Fruit fly (Drosophila melanogaster) whole organism, embryonic: ENCODE data around the gene CG34301.

Source experiments
- CG10267 ChIP-seq: fragments of 200-800 bp; sonication (Bioruptor generic); optimal IDR thresholded peaks from 2 replicates; lab custom pipeline; 2018; ENCODE audit warnings: missing biosample characterization, mild to moderate bottlenecking, missing genetic modification characterization, moderate library complexity
- CG10979 ChIP-seq: fragments of 200-800 bp; sonication (Bioruptor generic); optimal IDR thresholded peaks from 2 replicates; lab custom pipeline; 2018; ENCODE audit warnings: missing biosample characterization, mild to moderate bottlenecking, missing genetic modification characterization, moderate library complexity
- CG11398 ChIP-seq: fragments of 200-800 bp; sonication (Bioruptor generic); optimal IDR thresholded peaks from 2 replicates; lab custom pipeline; 2016; ENCODE audit warnings: missing biosample characterization, missing genetic modification characterization
- CG15011 ChIP-seq: fragments of 200-800 bp; sonication (Bioruptor generic); optimal IDR thresholded peaks from 3 replicates; lab custom pipeline; 2018; ENCODE audit warnings: missing biosample characterization, mild to moderate bottlenecking, missing genetic modification characterization
- CG1529 ChIP-seq: fragments of 200-800 bp; sonication (Bioruptor generic); optimal IDR thresholded peaks from 3 replicates; lab custom pipeline; 2018; ENCODE audit warnings: missing biosample characterization, missing genetic modification characterization
- CG16779 ChIP-seq: fragments of 200-800 bp; sonication (Bioruptor generic); IDR thresholded peaks from 2 replicates; pipeline ENCODE4 v1.3.6; 2022; ENCODE audit warnings: missing biosample characterization, missing genetic modification characterization
- CG17186 ChIP-seq: fragments of 200-800 bp; sonication (Bioruptor generic); optimal IDR thresholded peaks from 3 replicates; lab custom pipeline; 2017; ENCODE audit warnings: missing biosample characterization, missing genetic modification reagents, missing genetic modification characterization
- CG17361 ChIP-seq: fragments of 200-800 bp; sonication (Bioruptor generic); IDR thresholded peaks from 3 replicates; pipeline ENCODE4 v1.3.6; 2022; ENCODE audit warnings: missing biosample characterization, missing genetic modification characterization
- CG17612 ChIP-seq: fragments of 200-800 bp; sonication (Bioruptor generic); IDR thresholded peaks from 2 replicates; pipeline ENCODE4 v1.3.6; 2022; ENCODE audit warnings: missing biosample characterization, missing genetic modification characterization
- CG18599 ChIP-seq: fragments of 200-800 bp; sonication (Bioruptor generic); optimal IDR thresholded peaks from 3 replicates; lab custom pipeline; 2017; ENCODE audit warnings: missing biosample characterization, missing genetic modification characterization, mild to moderate bottlenecking, moderate library complexity, missing genetic modification reagents
- CG34376 ChIP-seq: fragments of 200-800 bp; sonication (Bioruptor generic); optimal IDR thresholded peaks from 2 replicates; lab custom pipeline; 2018; ENCODE audit warnings: missing biosample characterization, mild to moderate bottlenecking, missing genetic modification characterization
- CG3726 ChIP-seq: fragments of 200-800 bp; sonication (Bioruptor generic); IDR thresholded peaks from 3 replicates; pipeline ENCODE4, ENCODE4 v1.3.6; 2022; ENCODE audit warnings: missing biosample characterization, missing genetic modification characterization
- CG3838 ChIP-seq: fragments of 200-800 bp; sonication (Bioruptor generic); optimal IDR thresholded peaks from 3 replicates; lab custom pipeline; 2016; ENCODE audit warnings: missing biosample characterization, missing genetic modification characterization
- CG42726 ChIP-seq: fragments of 200-800 bp; sonication (Bioruptor generic); IDR thresholded peaks from 2 replicates; pipeline ENCODE4 v1.3.6; 2022; ENCODE audit warnings: missing biosample characterization, missing genetic modification characterization; ENCODE audit not compliant: partially characterized antibody
- CG4424 ChIP-seq: fragments of 200-800 bp; sonication (Bioruptor generic); optimal IDR thresholded peaks from 3 replicates; lab custom pipeline; 2016; ENCODE audit warnings: missing biosample characterization, missing genetic modification characterization
- CG6254 ChIP-seq: fragments of 200-800 bp; sonication (Bioruptor generic); optimal IDR thresholded peaks from 3 replicates; lab custom pipeline; 2017; ENCODE audit warnings: mild to moderate bottlenecking, missing biosample characterization, missing genetic modification reagents, missing genetic modification characterization
- CG6683 ChIP-seq: fragments of 200-800 bp; sonication (Bioruptor generic); optimal IDR thresholded peaks from 2 replicates; lab custom pipeline; 2017; ENCODE audit warnings: missing biosample characterization, mild to moderate bottlenecking, missing genetic modification characterization, missing genetic modification reagents
- CG6765 ChIP-seq: fragments of 200-800 bp; sonication (Bioruptor generic); optimal IDR thresholded peaks from 3 replicates; lab custom pipeline; 2017; ENCODE audit warnings: missing biosample characterization, mild to moderate bottlenecking, missing genetic modification characterization
- CG7839 ChIP-seq: fragments of 200-800 bp; sonication (Bioruptor generic); optimal IDR thresholded peaks from 3 replicates; lab custom pipeline; 2018; ENCODE audit warnings: missing biosample characterization, mild to moderate bottlenecking, missing genetic modification characterization, moderate library complexity
- CG7987 ChIP-seq: fragments of 200-800 bp; sonication (Bioruptor generic); optimal IDR thresholded peaks from 2 replicates; lab custom pipeline; 2018; ENCODE audit warnings: missing biosample characterization, mild to moderate bottlenecking, missing genetic modification characterization, moderate library complexity
- CG9876 ChIP-seq: fragments of 200-800 bp; sonication (Bioruptor generic); optimal IDR thresholded peaks from 2 replicates; lab custom pipeline; 2016; ENCODE audit warnings: missing biosample characterization, missing genetic modification characterization
- Dek ChIP-seq: fragments of 200-800 bp; sonication (Bioruptor generic); optimal IDR thresholded peaks from 3 replicates; lab custom pipeline; 2019; ENCODE audit warnings: missing biosample characterization, mild to moderate bottlenecking, missing genetic modification characterization, moderate library complexity
- Dp ChIP-seq: fragments of 200-800 bp; sonication (Bioruptor generic); optimal IDR thresholded peaks from 2 replicates; lab custom pipeline; 2018; ENCODE audit warnings: missing biosample characterization, mild to moderate bottlenecking, missing genetic modification characterization, moderate library complexity
- GATAe ChIP-seq: fragments of 200-800 bp; sonication (Bioruptor generic); conservative IDR thresholded peaks from 2 replicates; pipeline ENCODE4 v1.3.6; 2022; ENCODE audit warnings: missing biosample characterization, missing genetic modification characterization
- Kr ChIP-seq: fragments of 200-800 bp; sonication (Bioruptor generic); optimal IDR thresholded peaks from 2 replicates; lab custom pipeline; 2017; ENCODE audit warnings: missing biosample characterization, mild to moderate bottlenecking, missing genetic modification characterization
- Mad ChIP-seq: fragments of 200-800 bp; sonication (Bioruptor generic); optimal IDR thresholded peaks from 2 replicates; lab custom pipeline; 2016; ENCODE audit warnings: missing biosample characterization, missing genetic modification characterization
- Pdp1 ChIP-seq, 2 experiments: fragments of 200-800 bp; sonication (Bioruptor generic); optimal IDR thresholded peaks; 3 replicates each; lab custom pipeline; 2016; ENCODE audit warnings: missing biosample characterization in 2 of 2, missing genetic modification characterization in 2 of 2, mild to moderate bottlenecking in 1 of 2, moderate library complexity in 1 of 2
- Ravus ChIP-seq: fragments of 200-800 bp; sonication (Bioruptor generic); IDR thresholded peaks from 2 replicates; pipeline ENCODE4 v1.3.6; 2022; ENCODE audit warnings: missing biosample characterization, missing genetic modification characterization
- Rfx ChIP-seq: fragments of 200-800 bp; sonication (Bioruptor generic); IDR thresholded peaks from 2 replicates; pipeline ENCODE4 v1.3.6; 2022; ENCODE audit warnings: missing biosample characterization, missing genetic modification characterization
- Sry-β ChIP-seq: fragments of 200-800 bp; sonication (Bioruptor generic); optimal IDR thresholded peaks from 2 replicates; lab custom pipeline; 2018; ENCODE audit warnings: missing biosample characterization, mild to moderate bottlenecking, missing genetic modification characterization, moderate library complexity
- Tbp ChIP-seq: fragments of >200 bp; optimal IDR thresholded peaks from 2 replicates; lab custom pipeline; 2018; ENCODE audit warnings: missing biosample characterization, missing genetic modification characterization
- bab2 ChIP-seq: fragments of 200-800 bp; sonication (Bioruptor generic); optimal IDR thresholded peaks from 2 replicates; lab custom pipeline; 2016; ENCODE audit warnings: missing biosample characterization, missing genetic modification characterization
- danr ChIP-seq: fragments of 200-800 bp; sonication (Bioruptor generic); IDR thresholded peaks from 2 replicates; pipeline ENCODE4 v1.3.6; 2022; ENCODE audit warnings: missing biosample characterization, missing genetic modification characterization
- esg ChIP-seq: fragments of 200-800 bp; sonication (Bioruptor generic); conservative IDR thresholded peaks from 2 replicates; pipeline ENCODE4 v1.3.6; 2022; ENCODE audit warnings: missing biosample characterization, missing genetic modification characterization
- exex ChIP-seq: fragments of 200-800 bp; sonication (Bioruptor generic); optimal IDR thresholded peaks from 4 replicates; lab custom pipeline; 2018; ENCODE audit warnings: missing biosample characterization, mild to moderate bottlenecking, missing genetic modification characterization, moderate library complexity
- gfzf ChIP-seq: fragments of 200-800 bp; sonication (Bioruptor generic); optimal IDR thresholded peaks from 2 replicates; lab custom pipeline; 2016; ENCODE audit warnings: missing biosample characterization, mild to moderate bottlenecking, missing genetic modification characterization, moderate library complexity
- hbn ChIP-seq: fragments of 200-800 bp; sonication (Bioruptor generic); IDR thresholded peaks from 2 replicates; pipeline ENCODE4 v1.3.6; 2022; ENCODE audit warnings: missing biosample characterization, missing genetic modification characterization; ENCODE audit not compliant: partially characterized antibody
- nmo ChIP-seq: fragments of 200-800 bp; sonication (Bioruptor generic); optimal IDR thresholded peaks from 2 replicates; lab custom pipeline; 2018; ENCODE audit warnings: missing biosample characterization, mild to moderate bottlenecking, missing genetic modification characterization, moderate library complexity
- onecut ChIP-seq: fragments of 200-800 bp; sonication (Bioruptor generic); IDR thresholded peaks from 2 replicates; pipeline ENCODE4 v1.3.6; 2022; ENCODE audit warnings: missing biosample characterization, missing genetic modification characterization
- phol ChIP-seq: fragments of 200-800 bp; sonication (Bioruptor generic); optimal IDR thresholded peaks from 3 replicates; lab custom pipeline; 2018; ENCODE audit warnings: missing biosample characterization, mild to moderate bottlenecking, missing genetic modification characterization, moderate library complexity
- repo ChIP-seq: fragments of 200-800 bp; sonication (Bioruptor generic); optimal IDR thresholded peaks from 2 replicates; lab custom pipeline; 2016; ENCODE audit warnings: missing biosample characterization, missing genetic modification characterization
- salm ChIP-seq: fragments of 200-800 bp; sonication (Bioruptor generic); optimal IDR thresholded peaks from 2 replicates; lab custom pipeline; 2018; ENCODE audit warnings: missing biosample characterization, mild to moderate bottlenecking, missing genetic modification characterization
- sd ChIP-seq: fragments of 200-800 bp; sonication (Bioruptor generic); optimal IDR thresholded peaks from 3 replicates; lab custom pipeline; 2018; ENCODE audit warnings: missing biosample characterization, mild to moderate bottlenecking, missing genetic modification characterization, moderate library complexity
- seq ChIP-seq: fragments of 200-800 bp; sonication (Bioruptor generic); IDR thresholded peaks from 2 replicates; pipeline ENCODE4 v1.3.6; 2022; ENCODE audit warnings: missing biosample characterization, missing genetic modification characterization
- sima ChIP-seq: fragments of 200-800 bp; sonication (Bioruptor generic); optimal IDR thresholded peaks from 2 replicates; lab custom pipeline; 2016; ENCODE audit warnings: missing biosample characterization, missing genetic modification characterization
- slou ChIP-seq: fragments of 200-800 bp; sonication (Bioruptor generic); optimal IDR thresholded peaks from 3 replicates; lab custom pipeline; 2016; ENCODE audit warnings: missing biosample characterization, missing genetic modification characterization
- slp2 ChIP-seq: fragments of 200-800 bp; sonication (Bioruptor generic); optimal IDR thresholded peaks from 2 replicates; lab custom pipeline; 2016; ENCODE audit warnings: missing biosample characterization, missing genetic modification characterization
- ttk ChIP-seq: fragments of 200-800 bp; sonication (Bioruptor generic); IDR thresholded peaks from 2 replicates; pipeline ENCODE4 v2.1.2; 2022; ENCODE audit warnings: missing biosample characterization, missing genetic modification characterization
- wek ChIP-seq: fragments of 200-800 bp; sonication (Bioruptor generic); optimal IDR thresholded peaks from 3 replicates; lab custom pipeline; 2018; ENCODE audit warnings: missing biosample characterization, mild to moderate bottlenecking, missing genetic modification characterization, moderate library complexity
- zf30C ChIP-seq: fragments of 200-800 bp; sonication (Bioruptor generic); optimal IDR thresholded peaks from 3 replicates; lab custom pipeline; 2018; ENCODE audit warnings: missing biosample characterization, mild to moderate bottlenecking, missing genetic modification characterization

CG34301 gene

DNA sequence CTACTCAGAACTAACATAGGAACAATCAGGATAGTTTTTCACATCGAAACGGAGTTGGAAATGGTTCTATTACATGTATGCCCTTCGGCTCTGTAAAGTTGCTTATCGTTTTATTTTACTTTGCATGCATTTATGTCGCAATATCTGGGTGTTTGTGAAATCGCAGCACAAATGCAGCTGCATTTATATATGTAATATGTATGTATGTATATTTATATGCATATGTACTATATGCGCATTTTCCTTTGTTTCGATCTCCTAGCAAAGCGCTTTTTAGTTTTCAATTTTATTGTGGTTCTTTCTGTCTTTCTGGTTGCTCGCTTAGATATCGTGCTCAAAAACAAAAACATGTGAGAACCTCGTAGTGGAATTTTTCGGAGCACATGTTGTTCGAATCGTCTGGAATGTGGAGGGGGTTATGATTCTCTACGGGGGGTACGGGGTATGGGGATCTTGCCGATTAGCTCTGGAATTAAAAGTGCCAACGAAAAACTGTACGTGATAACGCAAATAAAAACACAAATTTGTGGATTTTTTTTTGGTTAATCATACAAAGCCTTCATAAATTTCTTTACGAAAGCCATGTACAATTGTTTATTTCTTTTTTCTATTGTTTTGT is 40.9 kb downstream of the CG34301 start (continued):
- no peak for TF ChIP-seq CG3838 (GFP tag; lab: Kevin White, UChicago)
- TF ChIP-seq Pdp1 (GFP tag; optimal IDR thresholded peaks at IDR 0.05; lab: Kevin White, UChicago), result no peak
- no peak for TF ChIP-seq Ravus (GFP tag; lab: Robert Waterston, UW)
- TF ChIP-seq Mad, result no peak
- TF ChIP-seq seq (GFP tag; lab: Robert Waterston, UW), result no peak
- TF ChIP-seq exex (tag; lab: Kevin White, UChicago), result peak; percentile 63
- peak; percentile 30 for TF ChIP-seq CG7987 (GFP tag; lab: Kevin White, UChicago)
- no peak for TF ChIP-seq CG16779 (GFP tag; lab: Robert Waterston, UW)
- no peak for TF ChIP-seq bab2 (GFP tag; lab: Kevin White, UChicago)
- TF ChIP-seq CG6765 (GFP tag; lab: Kevin White, UChicago), result peak; percentile 10
- no peak for TF ChIP-seq CG17186 (GFP tag; lab: Kevin White, UChicago)
- TF ChIP-seq Dek, result no peak
- no peak for TF ChIP-seq CG11398 (GFP tag; lab: Kevin White, UChicago)
- no peak for TF ChIP-seq zf30C
- no peak; the same call in 1 of the 2 replicates for TF ChIP-seq CG42726 (GFP tag; lab: Robert Waterston, UW)
- no peak for TF ChIP-seq GATAe (GFP tag; lab: Robert Waterston, UW)
- TF ChIP-seq danr, result no peak
- TF ChIP-seq nmo (GFP tag; lab: Kevin White, UChicago), result no peak
- TF ChIP-seq CG15011 (GFP tag; lab: Kevin White, UChicago), result no peak
- no peak for TF ChIP-seq CG9876 (GFP tag; lab: Kevin White, UChicago)
- no peak for TF ChIP-seq CG3726 (GFP tag; lab: Robert Waterston, UW)
- no peak for TF ChIP-seq CG10979 (tag; lab: Kevin White, UChicago)
- TF ChIP-seq Dp (GFP tag; lab: Kevin White, UChicago), result no peak
- TF ChIP-seq onecut (GFP tag; lab: Robert Waterston, UW), result no peak
- TF ChIP-seq hbn (GFP tag; lab: Robert Waterston, UW), result no peak
- no peak for TF ChIP-seq CG6254 (GFP tag; lab: Kevin White, UChicago)
- no peak for TF ChIP-seq CG4424 (GFP tag; lab: Kevin White, UChicago)
- no peak for TF ChIP-seq CG10267 (tag; lab: Kevin White, UChicago)
- TF ChIP-seq ttk, result no peak
- no peak for TF ChIP-seq slp2 (GFP tag; lab: Kevin White, UChicago)
- TF ChIP-seq phol (tag; lab: Kevin White, UChicago), result no peak
- no peak for TF ChIP-seq Tbp (GFP tag; lab: Kevin White, UChicago)
- no peak for TF ChIP-seq CG17361 (GFP tag; lab: Robert Waterston, UW)
- TF ChIP-seq CG34376, result peak; percentile 72
- no peak for TF ChIP-seq gfzf
- no peak for TF ChIP-seq slou (GFP tag; lab: Kevin White, UChicago)
- peak; percentile 99 for TF ChIP-seq sd
- TF ChIP-seq CG7839 (tag; lab: Kevin White, UChicago), result no peak
- TF ChIP-seq CG18599 (GFP tag; lab: Kevin White, UChicago), result peak; percentile 48
- TF ChIP-seq sima, result no peak
- no peak for TF ChIP-seq esg (GFP tag; lab: Robert Waterston, UW)
- no peak for TF ChIP-seq Sry-β (GFP tag; lab: Kevin White, UChicago)
- TF ChIP-seq Rfx (GFP tag; lab: Robert Waterston, UW), result peak; percentile 7; the same call in 1 of the 2 replicates
- no peak for TF ChIP-seq salm (tag; lab: Kevin White, UChicago)
- no peak for TF ChIP-seq CG1529 (GFP tag; lab: Kevin White, UChicago)
- TF ChIP-seq CG6683 (GFP tag; lab: Kevin White, UChicago), result no peak
- no peak for TF ChIP-seq repo (GFP tag; lab: Kevin White, UChicago)
- TF ChIP-seq wek (GFP tag; lab: Kevin White, UChicago), result no peak
- no peak for TF ChIP-seq Kr
- TF ChIP-seq CG17612, result no peak
